Worm (Caenorhabditis elegans) whole organism, L4 larva: ENCODE measurements around the gene nlp-41.

Experiments
- F10B5.3 ChIP-seq: sonication (generic microtip); optimal IDR thresholded peaks from 2 replicates; lab custom pipeline; 2016; ENCODE audit warnings: mild to moderate bottlenecking, missing genetic modification characterization, missing compliant biosample characterization
- Y48G9A.11 ChIP-seq: fragments of 200-800 bp; sonication (Bioruptor generic); IDR thresholded peaks from 2 replicates; pipeline ENCODE4 v1.3.6; 2022; ENCODE audit warnings: missing genetic modification reagents, missing genetic modification characterization, missing compliant biosample characterization
- ZK337.2 ChIP-seq: fragments of 200-800 bp; sonication (Bioruptor generic); IDR thresholded peaks from 2 replicates; pipeline ENCODE4 v1.3.6; 2022; ENCODE audit warnings: missing genetic modification reagents, missing genetic modification characterization, missing compliant biosample characterization
- ZK546.5 ChIP-seq, 2 experiments: sonication (generic microtip); optimal IDR thresholded peaks; 2 replicates each; lab custom pipeline; 2017; ENCODE audit warnings: missing biosample characterization in 2 of 2, missing genetic modification characterization in 2 of 2
- ceh-20 ChIP-seq: fragments of 200-800 bp; sonication (Bioruptor generic); IDR thresholded peaks from 2 replicates; pipeline ENCODE4 v1.3.6; 2022; ENCODE audit warnings: missing genetic modification reagents, missing genetic modification characterization, missing compliant biosample characterization
- ceh-62 ChIP-seq: sonication (generic microtip); optimal IDR thresholded peaks from 2 replicates; lab custom pipeline; 2017; ENCODE audit warnings: missing biosample characterization, missing genetic modification characterization
- ces-1 ChIP-seq: fragments of 150-350 bp; sonication (generic microtip); optimal IDR thresholded peaks from 4 replicates; lab custom pipeline; 2014; ENCODE audit warnings: missing biosample characterization, missing genetic modification reagents, missing genetic modification characterization
- daf-19 ChIP-seq: fragments of 200-800 bp; sonication (Bioruptor generic); conservative IDR thresholded peaks from 2 replicates; pipeline ENCODE4 v1.3.6; 2022; ENCODE audit warnings: missing genetic modification characterization, missing compliant biosample characterization
- dve-1 ChIP-seq: sonication (generic microtip); optimal IDR thresholded peaks from 2 replicates; lab custom pipeline; 2017; ENCODE audit warnings: antibody characterized with exemption, mild to moderate bottlenecking, missing genetic modification characterization, missing compliant biosample characterization; ENCODE audit not compliant: insufficient read depth
- fos-1 ChIP-seq: fragments of 150-350 bp; optimal IDR thresholded peaks from 2 replicates; lab custom pipeline; 2014; ENCODE audit warnings: missing biosample characterization, missing genetic modification characterization
- hif-1 ChIP-seq, 2 experiments: sonication (generic microtip); optimal IDR thresholded peaks; 2 replicates each; lab custom pipeline; 2016 to 2017; ENCODE audit warnings: missing compliant biosample characterization in 2 of 2, missing genetic modification characterization in 2 of 2, missing genetic modification reagents in 2 of 2, missing genotype in 2 of 2, mild to moderate bottlenecking in 1 of 2
- hlh-11 ChIP-seq: fragments of 200-800 bp; sonication (Bioruptor generic); optimal IDR thresholded peaks from 2 replicates; lab custom pipeline; 2018; ENCODE audit warnings: mild to moderate bottlenecking, missing genetic modification characterization, missing compliant biosample characterization
- jun-1 ChIP-seq: fragments of 150-350 bp; optimal IDR thresholded peaks from 2 replicates; lab custom pipeline; 2014; ENCODE audit warnings: missing biosample characterization, missing genetic modification reagents, missing genetic modification characterization
- lim-7 ChIP-seq: fragments of 200-800 bp; sonication (Bioruptor generic); IDR thresholded peaks from 2 replicates; pipeline ENCODE4 v1.3.6; 2022; ENCODE audit warnings: missing genetic modification characterization, missing compliant biosample characterization
- lin-1 ChIP-seq: fragments of 200-800 bp; sonication (Bioruptor generic); IDR thresholded peaks from 2 replicates; pipeline ENCODE4 v1.3.6; 2022; ENCODE audit warnings: missing genetic modification reagents, missing genetic modification characterization, missing compliant biosample characterization
- lin-13 ChIP-seq: fragments of 150-350 bp; optimal IDR thresholded peaks from 2 replicates; lab custom pipeline; 2014; ENCODE audit warnings: missing biosample characterization, missing genetic modification reagents, missing genetic modification characterization
- lin-15B ChIP-seq: fragments of 150-350 bp; sonication (generic microtip); optimal IDR thresholded peaks from 3 replicates; lab custom pipeline; 2014; ENCODE audit warnings: missing biosample characterization, missing genetic modification characterization
- lsy-2 ChIP-seq, 2 experiments: fragments of 150-350 bp in 1 of 2; sonication (generic microtip) in 1 of 2; optimal IDR thresholded peaks; 2 replicates each; lab custom pipeline; 2014 to 2017; ENCODE audit warnings: missing biosample characterization in 2 of 2, missing genetic modification characterization in 2 of 2
- madf-5 ChIP-seq, 2 experiments: fragments of 200-800 bp; sonication (Bioruptor generic); IDR thresholded peaks; 2 replicates each; pipeline ENCODE4 v1.3.6; 2022; ENCODE audit warnings: missing compliant biosample characterization in 2 of 2, missing genetic modification characterization in 2 of 2
- mdt-29 ChIP-seq: fragments of 200-800 bp; sonication (Bioruptor generic); IDR thresholded peaks from 2 replicates; pipeline ENCODE4 v1.3.6; 2022; ENCODE audit warnings: missing genetic modification reagents, missing genetic modification characterization, missing compliant biosample characterization
- mes-2 ChIP-seq: sonication (generic microtip); optimal IDR thresholded peaks from 2 replicates; lab custom pipeline; 2016; ENCODE audit warnings: missing genotype, mild to moderate bottlenecking, missing genetic modification characterization, missing compliant biosample characterization; ENCODE audit not compliant: poor library complexity, severe bottlenecking
- mxl-2 ChIP-seq: fragments of 200-800 bp; sonication (Bioruptor generic); conservative IDR thresholded peaks from 2 replicates; pipeline ENCODE4 v1.3.6; 2022; ENCODE audit warnings: missing genetic modification reagents, missing genetic modification characterization, missing compliant biosample characterization
- nhr-11 ChIP-seq: fragments of 150-350 bp; optimal IDR thresholded peaks from 2 replicates; lab custom pipeline; 2014; ENCODE audit warnings: missing biosample characterization, missing genetic modification characterization
- nhr-111 ChIP-seq: fragments of 200-800 bp; sonication (Bioruptor generic); optimal IDR thresholded peaks from 2 replicates; lab custom pipeline; 2018; ENCODE audit warnings: mild to moderate bottlenecking, missing genetic modification characterization, missing compliant biosample characterization
- nhr-28 ChIP-seq: fragments of 150-350 bp; optimal IDR thresholded peaks from 2 replicates; lab custom pipeline; 2014; ENCODE audit warnings: missing biosample characterization, missing genetic modification characterization
- nhr-41 ChIP-seq: fragments of 200-800 bp; sonication (Bioruptor generic); IDR thresholded peaks from 2 replicates; pipeline ENCODE4 v1.3.6; 2022; ENCODE audit warnings: missing genetic modification reagents, missing genetic modification characterization, missing compliant biosample characterization
- nhr-48 ChIP-seq: sonication (generic microtip); optimal IDR thresholded peaks from 2 replicates; lab custom pipeline; 2016; ENCODE audit warnings: mild to moderate bottlenecking, missing genetic modification characterization, missing compliant biosample characterization
- saeg-2 ChIP-seq: fragments of 200-800 bp; sonication (Bioruptor generic); IDR thresholded peaks from 2 replicates; pipeline ENCODE4 v1.3.6; 2022; ENCODE audit warnings: missing genetic modification reagents, missing genetic modification characterization, missing compliant biosample characterization
- skn-1 ChIP-seq: fragments of 150-350 bp; optimal IDR thresholded peaks from 2 replicates; lab custom pipeline; 2014; ENCODE audit warnings: missing biosample characterization, missing genetic modification characterization
- snpc-1.2 ChIP-seq: fragments of 200-800 bp; sonication (Bioruptor generic); IDR thresholded peaks from 2 replicates; pipeline ENCODE4 v1.3.6; 2022; ENCODE audit warnings: missing genetic modification reagents, missing genetic modification characterization, missing compliant biosample characterization
- snpc-4 ChIP-seq: fragments of 150-350 bp; optimal IDR thresholded peaks from 2 replicates; lab custom pipeline; 2014; ENCODE audit warnings: missing biosample characterization, missing genetic modification characterization
- unc-130 ChIP-seq: sonication (generic microtip); optimal IDR thresholded peaks from 2 replicates; lab custom pipeline; 2016; ENCODE audit warnings: missing genetic modification reagents, missing genetic modification characterization, missing compliant biosample characterization
- zip-11 ChIP-seq: fragments of 200-800 bp; sonication (Bioruptor generic); IDR thresholded peaks from 2 replicates; pipeline ENCODE4 v1.3.6; 2022; ENCODE audit warnings: missing genetic modification characterization, missing compliant biosample characterization
- ztf-11 ChIP-seq: fragments of 150-350 bp; optimal IDR thresholded peaks from 2 replicates; lab custom pipeline; 2014; ENCODE audit warnings: missing biosample characterization, missing genetic modification characterization

The nlp-41 gene

DNA sequence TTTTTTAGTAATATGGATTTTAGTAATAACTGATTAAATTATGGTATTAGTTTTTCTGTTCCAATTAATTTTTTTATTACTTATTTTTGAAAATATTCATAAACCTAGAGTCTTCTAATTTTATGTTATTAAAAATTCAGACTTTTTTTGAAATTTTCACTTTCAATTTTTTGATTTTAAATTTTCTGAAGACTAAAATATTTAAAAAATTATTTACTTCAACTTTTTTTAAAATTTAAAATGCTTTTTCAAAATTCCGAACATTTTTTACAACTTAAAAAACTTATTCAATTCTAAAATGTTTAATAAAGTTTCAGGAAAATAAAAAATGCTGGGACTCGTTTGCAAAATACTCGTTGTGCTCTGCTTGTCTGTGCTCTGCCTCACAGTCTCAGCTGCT is at the start of gene nlp-41:
Gene nlp-41, plus strand, starts transcription at position 301 of the 400 bp plus-strand sequence.
- no peak for TF ChIP-seq jun-1
- no peak for TF ChIP-seq lim-7 (GFP tag; lab: Robert Waterston, UW)
- TF ChIP-seq nhr-41 (GFP tag; lab: Robert Waterston, UW), result no peak
- TF ChIP-seq ces-1 (GFP tag; lab: Kevin White, UChicago), result no peak
- TF ChIP-seq daf-19, result no peak
- TF ChIP-seq ZK546.5 (tag; optimal IDR thresholded peaks at IDR 0.05; lab: Kevin White, UChicago), result no peak
- TF ChIP-seq Y48G9A.11 (GFP tag; lab: Robert Waterston, UW), result no peak
- no peak for TF ChIP-seq zip-11 (GFP tag; lab: Robert Waterston, UW)
- no peak for TF ChIP-seq ztf-11 (tag; lab: Kevin White, UChicago)

- TF ChIP-seq ceh-62 (tag; lab: Kevin White, UChicago) (no peak), zip-11 (GFP tag; lab: Robert Waterston, UW) (no peak), unc-130 (GFP tag; lab: Kevin White, UChicago) (no peak)
Measured at ce11 chrII:14501447-14501846, 49.3 kb upstream of the nlp-41 start, which contains the start of gene K10H10.5. Gene K10H10.5 (plus strand): TSS chrII:14501747.

DNA sequence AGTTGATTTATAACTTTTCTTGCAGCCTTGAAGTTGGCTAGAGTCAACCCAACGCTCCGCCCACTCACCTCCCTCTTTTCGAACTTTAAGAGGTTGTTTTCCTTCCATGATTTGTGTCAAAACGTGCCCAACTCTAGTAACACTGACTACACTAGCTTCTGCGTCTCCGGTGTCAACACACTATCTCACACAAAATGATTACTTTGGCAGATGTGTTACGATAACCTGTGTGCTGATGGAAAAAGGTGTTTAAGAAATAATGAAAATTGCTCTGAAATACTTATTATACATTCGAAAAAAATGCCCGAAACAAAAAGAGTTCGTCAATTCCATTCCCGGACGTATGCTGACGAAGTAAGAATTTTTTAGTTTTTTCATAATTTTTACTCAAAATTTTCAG is 47.7 kb upstream of the nlp-41 start, which contains the start of gene K10H10.6:
Gene K10H10.6, plus strand, starts transcription at position 301 of the 400 bp plus-strand sequence.
- TF ChIP-seq madf-5 (GFP tag; IDR thresholded peaks at IDR 0.05; lab: Robert Waterston, UW), result no peak
- no peak for TF ChIP-seq nhr-28 (tag; lab: Kevin White, UChicago)
- no peak for TF ChIP-seq lsy-2 (tag; optimal IDR thresholded peaks at IDR 0.05; lab: Kevin White, UChicago)
- no peak for TF ChIP-seq ceh-20 (GFP tag; lab: Robert Waterston, UW)
- no peak for TF ChIP-seq fos-1 (tag; lab: Kevin White, UChicago)
- no peak for TF ChIP-seq hif-1 (tag; optimal IDR thresholded peaks at IDR 0.05; lab: Kevin White, UChicago)
- TF ChIP-seq saeg-2 (GFP tag; lab: Robert Waterston, UW), result no peak
- TF ChIP-seq lin-13 (GFP tag; lab: Kevin White, UChicago), result no peak
- TF ChIP-seq nhr-11 (tag; lab: Kevin White, UChicago), result no peak
- no peak for TF ChIP-seq mdt-29
- TF ChIP-seq hlh-11 (tag; lab: Kevin White, UChicago), result no peak
- TF ChIP-seq snpc-4 (tag; lab: Kevin White, UChicago), result no peak
- TF ChIP-seq dve-1 (tag; lab: Kevin White, UChicago), result no peak
- no peak for TF ChIP-seq mes-2 (tag; lab: Kevin White, UChicago)
- TF ChIP-seq, all 104 proteins: peak for 0

ce11 chrII:14506245-14506644 is 44.5 kb upstream of the nlp-41 start, which contains the start of gene K10H10.12:
Gene K10H10.12 (minus strand): TSS chrII:14506345.
- TF ChIP-seq nhr-41 (GFP tag; lab: Robert Waterston, UW) (no peak), ceh-62 (tag; lab: Kevin White, UChicago) (no peak), lin-15B (tag; lab: Kevin White, UChicago) (no peak), lin-1 (GFP tag; lab: Robert Waterston, UW) (no peak), ZK337.2 (no peak), mxl-2 (no peak), snpc-1.2 (no peak), nhr-48 (tag; lab: Kevin White, UChicago) (no peak), F10B5.3 (tag; lab: Kevin White, UChicago) (no peak), skn-1 (tag; lab: Kevin White, UChicago) (no peak), nhr-111 (GFP tag; lab: Kevin White, UChicago) (no peak), saeg-2 (GFP tag; lab: Robert Waterston, UW) (no peak)
